Worm (Caenorhabditis elegans): Measurements from ENCODE around the gene nlp-23.

nlp-23 gene

ce11 chrX:2362872-2363271, 20.1 kb upstream of the nlp-23 start:
- TF ChIP-seq mab-5 (tag; optimal IDR thresholded peaks at IDR 0.05) (no peak), blmp-1 (tag; optimal IDR thresholded peaks at IDR 0.05; ENCODE audit: insufficient read depth) (no peak), nhr-237 (tag; optimal IDR thresholded peaks at IDR 0.05) (no peak), snpc-4 (tag; optimal IDR thresholded peaks at IDR 0.05) (no peak), nhr-129 (tag; optimal IDR thresholded peaks at IDR 0.05) (no peak), nhr-21 (tag; optimal IDR thresholded peaks at IDR 0.05) (no peak), sem-4 (tag; optimal IDR thresholded peaks at IDR 0.05) (no peak), egl-27 (tag; optimal IDR thresholded peaks at IDR 0.05) (no peak), ztf-4 (tag; optimal IDR thresholded peaks at IDR 0.05) (no peak), ztf-11 (tag; optimal IDR thresholded peaks at IDR 0.05) (no peak), Y55F3AM.14 (GFP tag; optimal IDR thresholded peaks at IDR 0.05) (no peak)

ce11 chrX:2359797-2360196, 17.0 kb upstream of the nlp-23 start, which contains the start of gene lgc-40:
Gene lgc-40 (plus strand): TSS chrX:2360097.
- no peak for TF ChIP-seq ztf-4 (tag; optimal IDR thresholded peaks at IDR 0.05)
- TF ChIP-seq elt-3 (tag; optimal IDR thresholded peaks at IDR 0.05): no peak
- TF ChIP-seq blmp-1 (tag; optimal IDR thresholded peaks at IDR 0.05; ENCODE audit: insufficient read depth): no peak
- no peak for TF ChIP-seq F13H6.1 (tag; optimal IDR thresholded peaks at IDR 0.05)
- TF ChIP-seq mdl-1 (tag; optimal IDR thresholded peaks at IDR 0.05): no peak

- TF ChIP-seq sem-4 (tag; optimal IDR thresholded peaks at IDR 0.05) (no peak), F13H6.1 (tag; optimal IDR thresholded peaks at IDR 0.05) (no peak), gmeb-1 (tag; optimal IDR thresholded peaks at IDR 0.05) (no peak), snpc-4 (tag; optimal IDR thresholded peaks at IDR 0.05) (no peak), egl-27 (tag; optimal IDR thresholded peaks at IDR 0.05) (no peak), nhr-10 (tag; optimal IDR thresholded peaks at IDR 0.05) (no peak), C34F6.9 (tag; optimal IDR thresholded peaks at IDR 0.05) (no peak), ztf-4 (tag; optimal IDR thresholded peaks at IDR 0.05) (no peak), elt-3 (tag; optimal IDR thresholded peaks at IDR 0.05) (no peak), aly-2 (tag; optimal IDR thresholded peaks at IDR 0.05) (no peak), ztf-1 (GFP tag; conservative IDR thresholded peaks at IDR 0.05) (no peak), sma-9 (GFP tag; optimal IDR thresholded peaks at IDR 0.05) (no peak), sma-9 (tag; optimal IDR thresholded peaks at IDR 0.05) (no peak), fos-1 (tag; optimal IDR thresholded peaks at IDR 0.05) (no peak), unc-39 (tag; optimal IDR thresholded peaks at IDR 0.05) (no peak), nhr-129 (tag; optimal IDR thresholded peaks at IDR 0.05) (no peak)
Observed at ce11 chrX:2352929-2353328, 10.2 kb upstream of the nlp-23 start.

- TF ChIP-seq nhr-129 (tag; optimal IDR thresholded peaks at IDR 0.05): peak; percentile 63
- no peak for TF ChIP-seq blmp-1 (tag; optimal IDR thresholded peaks at IDR 0.05; ENCODE audit: insufficient read depth)
Observed at ce11 chrX:2347962-2348361, 5.2 kb upstream of the nlp-23 start.

ce11 chrX:2344666-2345065, 1.9 kb upstream of the nlp-23 start, which contains the start of gene nlp-2:
Gene nlp-2 (minus strand): TSS chrX:2344766.
- TF ChIP-seq nhr-77 (tag; optimal IDR thresholded peaks at IDR 0.05) (no peak), fos-1 (tag; optimal IDR thresholded peaks at IDR 0.05) (no peak), dmd-4 (tag; optimal IDR thresholded peaks at IDR 0.05) (no peak), egl-27 (tag; optimal IDR thresholded peaks at IDR 0.05) (no peak), elt-1 (tag; optimal IDR thresholded peaks at IDR 0.05) (no peak), elt-3 (tag; optimal IDR thresholded peaks at IDR 0.05) (no peak), snpc-4 (tag; optimal IDR thresholded peaks at IDR 0.05) (no peak), nhr-12 (tag; optimal IDR thresholded peaks at IDR 0.05) (no peak), R02D3.7 (tag; optimal IDR thresholded peaks at IDR 0.05) (no peak), Y55F3AM.14 (GFP tag; optimal IDR thresholded peaks at IDR 0.05) (no peak), ceh-16 (tag; optimal IDR thresholded peaks at IDR 0.05) (no peak), ztf-1 (GFP tag; conservative IDR thresholded peaks at IDR 0.05) (no peak), unc-62 (GFP tag; optimal IDR thresholded peaks at IDR 0.05) (no peak), aly-2 (tag; optimal IDR thresholded peaks at IDR 0.05) (no peak)

ce11 chrX:2344104-2344503, 1.3 kb upstream of the nlp-23 start:
- TF ChIP-seq aly-2 (tag; optimal IDR thresholded peaks at IDR 0.05): no peak
- TF ChIP-seq elt-3 (tag; optimal IDR thresholded peaks at IDR 0.05): no peak
- TF ChIP-seq elt-1 (tag; optimal IDR thresholded peaks at IDR 0.05): no peak
- no peak for TF ChIP-seq ama-1 (optimal IDR thresholded peaks at IDR 0.05)
- TF ChIP-seq ztf-4 (tag; optimal IDR thresholded peaks at IDR 0.05): no peak
- no peak for TF ChIP-seq peb-1 (tag; optimal IDR thresholded peaks at IDR 0.05)
- TF ChIP-seq unc-55 (GFP tag; optimal IDR thresholded peaks at IDR 0.05): no peak
- TF ChIP-seq snpc-4 (tag; optimal IDR thresholded peaks at IDR 0.05): no peak
- TF ChIP-seq ztf-1 (GFP tag; conservative IDR thresholded peaks at IDR 0.05): no peak
- no peak for TF ChIP-seq sem-4 (tag; optimal IDR thresholded peaks at IDR 0.05)
- no peak for TF ChIP-seq zag-1 (tag; optimal IDR thresholded peaks at IDR 0.05)
- TF ChIP-seq nhr-10 (tag; optimal IDR thresholded peaks at IDR 0.05): no peak
- no peak for TF ChIP-seq ZK546.5 (tag; optimal IDR thresholded peaks at IDR 0.05)
- no peak for TF ChIP-seq Y55F3AM.14 (GFP tag; optimal IDR thresholded peaks at IDR 0.05)

Measured in whole organism, L2 larva.